Fruit fly (Drosophila melanogaster) whole organism, embryonic: ENCODE data around the gene CG13965.

ENCODE experiments used
- Bdp1 ChIP-seq: fragments of 200-800 bp; sonication (Bioruptor generic); optimal IDR thresholded peaks from 3 replicates; lab custom pipeline; 2016; ENCODE audit warnings: missing biosample characterization, missing genetic modification characterization
- BtbVII ChIP-seq: fragments of 200-800 bp; sonication (Bioruptor generic); optimal IDR thresholded peaks from 3 replicates; lab custom pipeline; 2017; ENCODE audit warnings: missing biosample characterization, mild to moderate bottlenecking, missing genetic modification characterization
- CG10543 ChIP-seq: fragments of 200-800 bp; sonication (Bioruptor generic); optimal IDR thresholded peaks from 3 replicates; lab custom pipeline; 2017; ENCODE audit warnings: missing biosample characterization, mild to moderate bottlenecking, missing genetic modification characterization, moderate library complexity
- CG12219 ChIP-seq: fragments of 200-800 bp; sonication (Bioruptor generic); optimal IDR thresholded peaks from 3 replicates; lab custom pipeline; 2018; ENCODE audit warnings: missing biosample characterization, mild to moderate bottlenecking, missing genetic modification characterization
- CG1233 ChIP-seq: fragments of 200-800 bp; sonication (Bioruptor generic); optimal IDR thresholded peaks from 4 replicates; lab custom pipeline; 2018; ENCODE audit warnings: missing biosample characterization, mild to moderate bottlenecking, missing genetic modification characterization
- CG12769 ChIP-seq: fragments of 200-800 bp; sonication (Bioruptor generic); optimal IDR thresholded peaks from 2 replicates; lab custom pipeline; 2019; ENCODE audit warnings: missing biosample characterization, mild to moderate bottlenecking, missing genetic modification characterization, moderate library complexity
- CG13624 ChIP-seq: fragments of 200-800 bp; sonication (Bioruptor generic); optimal IDR thresholded peaks from 2 replicates; lab custom pipeline; 2016; ENCODE audit warnings: missing biosample characterization, missing genetic modification characterization
- CG15479 ChIP-seq: fragments of 200-800 bp; sonication (Bioruptor generic); optimal IDR thresholded peaks from 3 replicates; lab custom pipeline; 2019; ENCODE audit warnings: missing biosample characterization, mild to moderate bottlenecking, missing genetic modification characterization, moderate library complexity
- CG1603 ChIP-seq: fragments of 200-800 bp; sonication (Bioruptor generic); optimal IDR thresholded peaks from 2 replicates; lab custom pipeline; 2019; ENCODE audit warnings: missing biosample characterization, mild to moderate bottlenecking, missing genetic modification characterization, moderate library complexity
- CG17359 ChIP-seq: fragments of 200-800 bp; sonication (Bioruptor generic); optimal IDR thresholded peaks from 3 replicates; lab custom pipeline; 2018; ENCODE audit warnings: missing biosample characterization, mild to moderate bottlenecking, missing genetic modification characterization, moderate library complexity
- CG17912 ChIP-seq: fragments of 200-800 bp; sonication (Bioruptor generic); optimal IDR thresholded peaks from 2 replicates; lab custom pipeline; 2018; ENCODE audit warnings: missing biosample characterization, mild to moderate bottlenecking, missing genetic modification characterization
- CG31388 ChIP-seq: fragments of 200-800 bp; sonication (Bioruptor generic); optimal IDR thresholded peaks from 2 replicates; lab custom pipeline; 2016; ENCODE audit warnings: missing biosample characterization, missing genetic modification characterization
- CG31441 ChIP-seq: fragments of 200-800 bp; sonication (Bioruptor generic); IDR thresholded peaks from 2 replicates; pipeline ENCODE4 v1.3.6; 2022; ENCODE audit warnings: missing biosample characterization, missing genetic modification characterization
- CG3163 ChIP-seq: fragments of 200-800 bp; sonication (Bioruptor generic); optimal IDR thresholded peaks from 3 replicates; lab custom pipeline; 2016; ENCODE audit warnings: missing biosample characterization, missing genetic modification characterization
- CG3838 ChIP-seq: fragments of 200-800 bp; sonication (Bioruptor generic); optimal IDR thresholded peaks from 3 replicates; lab custom pipeline; 2016; ENCODE audit warnings: missing biosample characterization, missing genetic modification characterization
- CG4282 ChIP-seq: fragments of 200-800 bp; sonication (Bioruptor generic); optimal IDR thresholded peaks from 2 replicates; lab custom pipeline; 2016; ENCODE audit warnings: missing biosample characterization, missing genetic modification characterization
- CG4328 ChIP-seq: fragments of 200-800 bp; sonication (Bioruptor generic); optimal IDR thresholded peaks from 3 replicates; lab custom pipeline; 2017; ENCODE audit warnings: missing biosample characterization, missing genetic modification reagents, missing genetic modification characterization
- CG4617 ChIP-seq: fragments of 200-800 bp; sonication (Bioruptor generic); optimal IDR thresholded peaks from 3 replicates; lab custom pipeline; 2016; ENCODE audit warnings: missing biosample characterization, missing genetic modification characterization, borderline replicate concordance
- CG5180 ChIP-seq: fragments of 200-800 bp; sonication (Bioruptor generic); optimal IDR thresholded peaks from 3 replicates; lab custom pipeline; 2017; ENCODE audit warnings: missing biosample characterization, missing genetic modification characterization, mild to moderate bottlenecking, moderate library complexity, missing genetic modification reagents
- CG7786 ChIP-seq: fragments of 200-800 bp; sonication (Bioruptor generic); optimal IDR thresholded peaks from 2 replicates; lab custom pipeline; 2016; ENCODE audit warnings: missing biosample characterization, missing genetic modification characterization
- CG8944 ChIP-seq: fragments of 200-800 bp; sonication (Bioruptor generic); optimal IDR thresholded peaks from 3 replicates; lab custom pipeline; 2016; ENCODE audit warnings: missing biosample characterization, missing genetic modification characterization
- CG9215 ChIP-seq: fragments of 200-800 bp; sonication (Bioruptor generic); IDR thresholded peaks from 2 replicates; pipeline ENCODE4 v1.3.6; 2022; ENCODE audit warnings: missing biosample characterization, missing genetic modification characterization
- CG9609 ChIP-seq: fragments of 200-800 bp; sonication (Bioruptor generic); optimal IDR thresholded peaks from 3 replicates; lab custom pipeline; 2016; ENCODE audit warnings: missing biosample characterization, missing genetic modification characterization
- CG9797 ChIP-seq: fragments of 200-800 bp; sonication (Bioruptor generic); optimal IDR thresholded peaks from 3 replicates; lab custom pipeline; 2018; ENCODE audit warnings: missing biosample characterization, mild to moderate bottlenecking, missing genetic modification characterization
- CkIIα-i1 ChIP-seq: fragments of 200-800 bp; sonication (Bioruptor generic); IDR thresholded peaks from 2 replicates; pipeline ENCODE4 v1.3.6; 2022; ENCODE audit warnings: missing biosample characterization, missing genetic modification characterization
- Drgx ChIP-seq: fragments of 200-800 bp; sonication (Bioruptor generic); IDR thresholded peaks from 2 replicates; pipeline ENCODE4 v1.3.6; 2022; ENCODE audit warnings: missing biosample characterization, missing genetic modification characterization
- Hsf ChIP-seq: fragments of 200-800 bp; sonication (Bioruptor generic); optimal IDR thresholded peaks from 3 replicates; lab custom pipeline; 2016; ENCODE audit warnings: missing biosample characterization, missing genetic modification characterization
- Oli ChIP-seq: fragments of 200-800 bp; sonication (Bioruptor generic); optimal IDR thresholded peaks from 2 replicates; lab custom pipeline; 2018; ENCODE audit warnings: missing biosample characterization, mild to moderate bottlenecking, missing genetic modification characterization, moderate library complexity
- Ravus ChIP-seq: fragments of 200-800 bp; sonication (Bioruptor generic); IDR thresholded peaks from 2 replicates; pipeline ENCODE4 v1.3.6; 2022; ENCODE audit warnings: missing biosample characterization, missing genetic modification characterization
- Sox102F ChIP-seq: fragments of 200-800 bp; sonication (Bioruptor generic); optimal IDR thresholded peaks from 2 replicates; lab custom pipeline; 2018; ENCODE audit warnings: missing biosample characterization, mild to moderate bottlenecking, missing genetic modification characterization, moderate library complexity
- amos ChIP-seq: fragments of 200-800 bp; sonication (Bioruptor generic); IDR thresholded peaks from 2 replicates; pipeline ENCODE4 v1.3.6; 2022; ENCODE audit warnings: missing biosample characterization, missing genetic modification characterization; ENCODE audit not compliant: partially characterized antibody
- caup ChIP-seq: fragments of 200-800 bp; sonication (Bioruptor generic); optimal IDR thresholded peaks from 3 replicates; lab custom pipeline; 2017; ENCODE audit warnings: missing biosample characterization, mild to moderate bottlenecking, missing genetic modification characterization, moderate library complexity; ENCODE audit not compliant: severe bottlenecking
- chif ChIP-seq, 2 experiments: fragments of 200-800 bp; sonication (Bioruptor generic); optimal IDR thresholded peaks; 3 replicates each; lab custom pipeline; 2016; ENCODE audit warnings: missing biosample characterization in 2 of 2, missing genetic modification characterization in 2 of 2
- corto ChIP-seq: fragments of 200-800 bp; sonication (Bioruptor generic); optimal IDR thresholded peaks from 2 replicates; lab custom pipeline; 2016; ENCODE audit warnings: missing biosample characterization, mild to moderate bottlenecking, missing genetic modification characterization, moderate library complexity
- dmrt11E ChIP-seq: fragments of 200-800 bp; sonication (Bioruptor generic); optimal IDR thresholded peaks from 3 replicates; lab custom pipeline; 2018; ENCODE audit warnings: missing biosample characterization, mild to moderate bottlenecking, missing genetic modification characterization, moderate library complexity
- gem ChIP-seq: fragments of 200-800 bp; sonication (Bioruptor generic); optimal IDR thresholded peaks from 2 replicates; lab custom pipeline; 2019; ENCODE audit warnings: missing biosample characterization, mild to moderate bottlenecking, missing genetic modification characterization, moderate library complexity
- hth ChIP-seq: fragments of >200 bp; optimal IDR thresholded peaks from 2 replicates; lab custom pipeline; 2017; ENCODE audit warnings: inconsistent platforms
- jumu ChIP-seq: fragments of 200-800 bp; sonication (Bioruptor generic); optimal IDR thresholded peaks from 3 replicates; lab custom pipeline; 2016; ENCODE audit warnings: missing biosample characterization, missing genetic modification characterization
- lab ChIP-seq: fragments of 200-800 bp; sonication (Bioruptor generic); optimal IDR thresholded peaks from 3 replicates; lab custom pipeline; 2017; ENCODE audit warnings: missing biosample characterization, missing genetic modification characterization, mild to moderate bottlenecking, moderate library complexity, missing genetic modification reagents
- odd ChIP-seq: fragments of 200-800 bp; sonication (Bioruptor generic); optimal IDR thresholded peaks from 2 replicates; lab custom pipeline; 2017; ENCODE audit warnings: missing biosample characterization, mild to moderate bottlenecking, missing genetic modification characterization
- pnt ChIP-seq: fragments of 200-800 bp; sonication (Bioruptor generic); optimal IDR thresholded peaks from 3 replicates; lab custom pipeline; 2016; ENCODE audit warnings: missing biosample characterization, missing genetic modification characterization
- prd ChIP-seq, 3 experiments: fragments of >200 bp in 2 of 3; fragments of 200-800 bp in 1 of 3; sonication (Bioruptor generic) in 1 of 3; optimal IDR thresholded peaks in 2 of 3; IDR thresholded peaks in 1 of 3; 2 replicates in 2 of 3; 3 replicates in 1 of 3; pipeline versions ENCODE4 v1.3.6 to Lab custom; 2017 to 2022; ENCODE audit warnings: missing biosample characterization in 1 of 3, missing genetic modification characterization in 1 of 3
- schlank ChIP-seq: fragments of 200-800 bp; sonication (Bioruptor generic); optimal IDR thresholded peaks from 2 replicates; lab custom pipeline; 2018; ENCODE audit warnings: missing biosample characterization, mild to moderate bottlenecking, missing genetic modification characterization
- sd ChIP-seq: fragments of 200-800 bp; sonication (Bioruptor generic); optimal IDR thresholded peaks from 3 replicates; lab custom pipeline; 2018; ENCODE audit warnings: missing biosample characterization, mild to moderate bottlenecking, missing genetic modification characterization, moderate library complexity
- sens ChIP-seq: fragments of 200-800 bp; sonication (Bioruptor generic); peaks from one replicate; lab custom pipeline; 2016; ENCODE audit warnings: missing biosample characterization, missing genetic modification characterization
- slou ChIP-seq: fragments of 200-800 bp; sonication (Bioruptor generic); optimal IDR thresholded peaks from 3 replicates; lab custom pipeline; 2016; ENCODE audit warnings: missing biosample characterization, missing genetic modification characterization
- slp2 ChIP-seq: fragments of 200-800 bp; sonication (Bioruptor generic); optimal IDR thresholded peaks from 2 replicates; lab custom pipeline; 2016; ENCODE audit warnings: missing biosample characterization, missing genetic modification characterization
- tup ChIP-seq: fragments of 200-800 bp; sonication (Bioruptor generic); optimal IDR thresholded peaks from 2 replicates; lab custom pipeline; 2016; ENCODE audit warnings: missing biosample characterization, mild to moderate bottlenecking, missing genetic modification characterization, moderate library complexity
- unpg ChIP-seq: fragments of 200-800 bp; sonication (Bioruptor generic); optimal IDR thresholded peaks from 3 replicates; lab custom pipeline; 2018; ENCODE audit warnings: missing biosample characterization, mild to moderate bottlenecking, missing genetic modification characterization, moderate library complexity
- wek ChIP-seq: fragments of 200-800 bp; sonication (Bioruptor generic); optimal IDR thresholded peaks from 3 replicates; lab custom pipeline; 2018; ENCODE audit warnings: missing biosample characterization, mild to moderate bottlenecking, missing genetic modification characterization, moderate library complexity
- zen2 ChIP-seq: fragments of 200-800 bp; sonication (Bioruptor generic); IDR thresholded peaks from 3 replicates; pipeline ENCODE4 v1.3.6; 2022; ENCODE audit warnings: missing biosample characterization, missing genetic modification characterization; ENCODE audit not compliant: partially characterized antibody

The CG13965 gene

DNA sequence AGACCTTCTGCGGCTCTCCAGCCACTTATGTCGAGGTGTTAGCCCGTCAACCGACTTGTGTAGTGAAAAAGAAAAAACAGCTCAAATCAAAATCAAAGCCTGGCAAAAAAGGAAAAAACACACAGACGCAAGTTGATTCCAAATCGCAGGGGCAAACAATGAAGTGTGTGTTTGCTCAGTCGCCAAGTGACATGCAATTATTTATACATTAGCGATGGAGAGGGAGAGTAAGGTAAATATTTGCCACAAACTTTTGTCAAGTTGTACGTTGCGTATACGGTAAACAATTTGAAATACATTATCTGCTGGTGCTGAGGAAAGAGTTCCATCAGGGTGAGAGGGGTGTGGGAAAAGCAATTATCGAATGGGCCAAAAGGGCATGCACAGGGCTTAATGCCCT is 36.0 kb upstream of the CG13965 start (continued):
- TF ChIP-seq tup (GFP tag; lab: Kevin White, UChicago) (no peak), CG9215 (GFP tag; lab: Robert Waterston, UW) (no peak), Drgx (GFP tag; lab: Robert Waterston, UW) (no peak), schlank (no peak), CG9609 (no peak), corto (GFP tag; lab: Kevin White, UChicago) (no peak), unpg (peak; percentile 17), lab (GFP tag; lab: Kevin White, UChicago) (peak; percentile 48), CG10543 (no peak), CG31388 (GFP tag; lab: Kevin White, UChicago) (no peak), CG17912 (GFP tag; lab: Kevin White, UChicago) (no peak), CG17359 (tag; lab: Kevin White, UChicago) (peak; percentile 50), CkIIα-i1 (GFP tag; lab: Robert Waterston, UW) (no peak), dmrt11E (no peak), CG31441 (GFP tag; lab: Robert Waterston, UW) (peak; percentile 37; the same call in 1 of the 2 replicates), amos (GFP tag; lab: Robert Waterston, UW) (no peak), slp2 (GFP tag; lab: Kevin White, UChicago) (no peak), Sox102F (peak; percentile 16), CG15479 (no peak), CG12219 (peak; percentile 15), slou (GFP tag; lab: Kevin White, UChicago) (no peak), BtbVII (no peak), odd (GFP tag; lab: Kevin White, UChicago) (no peak), gem (tag; lab: Kevin White, UChicago) (peak; percentile 14), wek (GFP tag; lab: Kevin White, UChicago) (peak; percentile 19), Hsf (GFP tag; lab: Kevin White, UChicago) (no peak), CG5180 (GFP tag; lab: Kevin White, UChicago) (peak; percentile 34), chif (GFP tag; optimal IDR thresholded peaks at IDR 0.05; lab: Kevin White, UChicago) (no peak), CG3163 (GFP tag; lab: Kevin White, UChicago) (no peak), CG8944 (GFP tag; lab: Kevin White, UChicago) (no peak), Ravus (GFP tag; lab: Robert Waterston, UW) (no peak), Bdp1 (GFP tag; lab: Kevin White, UChicago) (no peak), sens (GFP tag; lab: Kevin White, UChicago) (peak; percentile 76), CG4282 (GFP tag; lab: Kevin White, UChicago) (no peak), CG1233 (GFP tag; lab: Kevin White, UChicago) (peak; percentile 1), CG1603 (tag; lab: Kevin White, UChicago) (peak; percentile 23), CG3838 (GFP tag; lab: Kevin White, UChicago) (no peak)

dm6 chr2L:19992427-19992998 is 30.4 kb upstream of the CG13965 start:
- TF ChIP-seq hth (lab: Kevin White, UChicago) (no peak), CG7786 (GFP tag; lab: Kevin White, UChicago) (no peak), CG12769 (tag; lab: Kevin White, UChicago) (no peak), prd (optimal IDR thresholded peaks at IDR 0.05; lab: Kevin White, UChicago) (no peak), prd (GFP tag; IDR thresholded peaks at IDR 0.05; lab: Robert Waterston, UW) (no peak), Bdp1 (GFP tag; lab: Kevin White, UChicago) (no peak), CG9797 (GFP tag; lab: Kevin White, UChicago) (no peak), zen2 (no peak), Ravus (GFP tag; lab: Robert Waterston, UW) (no peak), caup (GFP tag; lab: Kevin White, UChicago) (no peak), sd (tag; lab: Kevin White, UChicago) (peak; percentile 75), pnt (GFP tag; lab: Kevin White, UChicago) (no peak), CG4617 (GFP tag; lab: Kevin White, UChicago) (no peak), CG4328 (no peak), Oli (no peak), jumu (GFP tag; lab: Kevin White, UChicago) (no peak), CG13624 (GFP tag; lab: Kevin White, UChicago) (no peak)
